Fruit fly (Drosophila melanogaster) S2 (cell line): ENCODE measurements around the gene CG6839.

Experiments
- CG8478 ChIP-seq: fragments of >200 bp; optimal IDR thresholded peaks from 2 replicates; lab custom pipeline; 2018
- CTCF ChIP-seq, 2 experiments: fragments of >200 bp; optimal IDR thresholded peaks; 2 replicates each; lab custom pipeline; 2018

The CG6839 gene

DNA sequence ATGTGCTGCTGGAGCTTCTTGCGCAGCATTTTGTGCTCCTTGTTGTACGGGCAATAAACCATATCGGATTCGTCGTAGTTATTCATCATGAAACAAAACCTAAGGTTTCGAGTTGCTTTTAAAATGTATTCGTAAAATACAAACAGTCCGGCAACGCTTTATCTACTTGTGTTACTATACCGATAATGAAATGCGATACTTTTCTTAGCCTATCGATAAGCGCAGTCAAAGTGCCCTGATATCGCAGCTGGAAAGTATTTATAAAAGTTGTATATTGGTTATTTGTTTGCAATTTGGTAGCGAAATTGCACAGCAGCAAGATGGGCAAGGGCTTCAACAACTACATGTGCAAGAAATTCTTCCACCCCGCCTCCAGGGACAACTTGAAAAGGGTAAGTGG, 16.0 kb upstream of the CG6839 start, which contains the start of the genes arx and CG6843:
Gene arx, minus strand, starts transcription at position 144 of the 400 bp plus-strand sequence.
Gene CG6843, plus strand, starts transcription at position 184 of the 400 bp plus-strand sequence.
- TF ChIP-seq CTCF (optimal IDR thresholded peaks at IDR 0.05; lab: Kevin White, UChicago) (peak in 1 of 2 experiments; percentile 34), CG8478 (no peak)

DNA sequence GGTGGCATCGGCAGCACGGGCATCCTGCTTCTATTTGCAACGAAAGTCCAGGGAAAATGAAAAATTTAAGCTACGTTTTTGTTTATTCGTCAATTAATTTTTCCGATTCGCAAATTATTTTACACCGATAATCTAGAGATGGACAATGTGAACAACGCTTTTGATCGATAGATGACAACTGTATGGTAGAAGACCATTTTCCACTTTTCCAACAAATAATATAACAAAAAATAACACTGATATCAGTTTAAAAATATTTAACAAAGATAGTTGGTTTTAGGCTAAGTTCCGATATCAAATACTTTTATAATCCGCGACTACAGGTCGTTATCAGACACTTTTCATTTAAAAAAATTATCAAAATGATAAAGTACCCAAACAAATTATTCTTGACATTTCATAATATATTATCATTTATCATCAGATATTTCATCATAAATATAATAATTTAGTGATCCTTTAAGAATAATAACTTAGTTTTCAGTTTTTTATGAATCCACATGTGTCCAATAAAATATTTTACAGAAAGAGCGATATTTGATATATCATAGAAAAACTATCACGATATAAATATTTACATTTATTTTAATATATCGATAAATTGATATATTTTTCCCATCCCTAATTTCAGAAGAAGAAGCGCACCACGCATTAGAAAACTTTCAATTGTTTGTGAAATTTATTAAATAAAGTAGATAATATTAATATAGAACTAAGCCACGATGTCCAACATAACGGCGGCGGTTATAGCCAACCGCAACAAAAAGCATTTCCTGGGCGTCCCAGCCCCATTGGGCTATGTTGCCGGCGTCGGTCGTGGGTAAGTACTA, 12.4 kb upstream of the CG6839 start, which contains the start of the genes CSN1b and Prp6:
Gene CSN1b, minus strand, starts transcription at position 159 of the 830 bp plus-strand sequence.
Gene Prp6, plus strand, starts transcription at position 601 of the 830 bp plus-strand sequence.
- TF ChIP-seq CTCF (optimal IDR thresholded peaks at IDR 0.05; lab: Kevin White, UChicago) (no peak), CG8478 (no peak)

dm6 chr3L:18911082-18911481, 6.3 kb upstream of the CG6839 start, which contains the start of gene Ir75d:
TSS of gene Ir75d (minus strand) at chr3L:18911182.
- TF ChIP-seq CG8478 (no peak), CTCF (optimal IDR thresholded peaks at IDR 0.05; lab: Kevin White, UChicago) (no peak)

DNA sequence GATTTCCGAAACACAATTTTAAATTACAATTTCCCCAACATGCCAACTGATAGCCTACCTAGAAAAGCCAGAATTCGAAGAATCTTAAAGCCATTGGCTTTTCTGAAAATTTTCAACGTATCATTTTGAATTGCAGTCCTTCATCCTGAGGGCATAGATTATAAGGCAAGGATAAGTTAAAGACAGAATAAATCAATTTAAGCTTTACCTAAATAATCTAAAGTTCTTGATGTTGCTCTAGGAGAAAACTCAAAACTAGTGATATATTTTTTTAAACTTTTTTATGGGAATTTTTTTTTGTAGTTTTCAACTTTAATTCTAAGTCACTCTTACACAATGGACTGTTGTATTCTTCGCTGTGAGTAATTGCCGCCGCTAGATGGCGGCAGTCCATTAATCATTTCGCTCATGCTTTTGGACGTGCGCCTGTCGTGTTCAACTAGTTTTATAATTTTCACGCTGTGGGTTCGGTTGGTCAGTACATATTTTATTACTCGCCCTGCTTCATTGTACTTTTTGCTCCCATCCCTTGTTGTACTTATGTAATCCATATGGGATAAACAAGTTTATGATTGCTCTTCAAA, 3.2 kb upstream of the CG6839 start, which contains the start of gene COX6AL2:
Gene COX6AL2, minus strand, starts transcription at position 51 of the 584 bp plus-strand sequence.
- peak; percentile 38 to 70 for TF ChIP-seq CTCF (optimal IDR thresholded peaks at IDR 0.05; lab: Kevin White, UChicago)
- TF ChIP-seq CG8478: no peak

DNA sequence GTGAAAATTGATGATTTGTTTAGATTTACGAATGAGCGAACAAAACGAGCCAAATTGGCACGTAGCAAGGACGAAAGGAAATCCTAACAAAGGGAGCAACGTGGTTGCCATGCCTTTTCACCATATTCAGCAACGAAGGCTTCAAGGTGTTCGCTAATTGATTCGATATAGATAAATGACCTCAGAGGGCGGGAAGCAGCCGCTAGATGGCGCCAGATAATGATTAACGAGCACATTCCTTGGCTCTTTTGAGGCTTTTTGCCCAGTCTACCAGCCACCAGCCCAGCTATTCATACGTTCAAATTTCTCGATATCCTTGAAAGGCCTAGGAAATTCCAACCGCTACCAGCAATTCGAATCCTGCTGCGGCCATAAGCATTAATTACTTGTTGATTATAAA, 915 bp upstream of the CG6839 start:
- TF ChIP-seq CTCF (optimal IDR thresholded peaks at IDR 0.05; lab: Kevin White, UChicago) (peak; percentile 71 to 77), CG8478 (no peak)

dm6 chr3L:18920219-18920618, 2.8 kb downstream of the CG6839 start, which contains the start of gene CG18223:
TSS of gene CG18223 (minus strand) at chr3L:18920319.
- TF ChIP-seq CG8478 (no peak), CTCF (optimal IDR thresholded peaks at IDR 0.05; lab: Kevin White, UChicago) (no peak)

- TF ChIP-seq CTCF (optimal IDR thresholded peaks at IDR 0.05; lab: Kevin White, UChicago) (no peak), CG8478 (no peak)
Observed at dm6 chr3L:18922086-18922485, 4.7 kb downstream of the CG6839 start, which contains the start of gene CG3819. TSS of gene CG3819 (minus strand) at chr3L:18922108.

dm6 chr3L:18924790-18925189, 7.4 kb downstream of the CG6839 start, which contains the start of gene CG43049:
TSS of gene CG43049 (plus strand) at chr3L:18925090.
- TF ChIP-seq CTCF (optimal IDR thresholded peaks at IDR 0.05; lab: Kevin White, UChicago) (no peak), CG8478 (no peak)

dm6 chr3L:18945938-18946337, 28.6 kb downstream of the CG6839 start, which contains the start of gene CG32204:
TSS of gene CG32204 (minus strand) at chr3L:18946038.
- TF ChIP-seq CTCF (optimal IDR thresholded peaks at IDR 0.05; lab: Kevin White, UChicago) (no peak), CG8478 (no peak)

DNA sequence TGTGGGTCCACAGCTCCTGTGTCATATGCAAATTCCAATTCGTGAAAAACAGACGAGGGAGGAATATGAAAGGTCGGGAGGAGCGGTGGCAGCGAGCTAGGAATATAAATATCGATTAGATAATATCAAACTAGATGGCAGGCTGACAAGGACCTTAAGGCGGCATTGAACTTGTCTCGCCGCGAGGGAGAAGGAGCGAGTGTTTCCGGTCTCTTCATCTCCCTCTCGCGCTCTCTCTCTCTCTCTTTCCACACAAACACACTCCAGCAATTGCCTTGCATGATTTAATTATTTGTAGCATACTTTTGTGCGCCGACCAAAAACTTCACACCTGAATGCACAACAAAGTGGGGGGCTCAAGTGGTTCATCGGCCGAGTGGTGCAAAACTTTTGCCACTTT, 29.6 kb downstream of the CG6839 start:
- TF ChIP-seq CTCF (optimal IDR thresholded peaks at IDR 0.05; lab: Kevin White, UChicago) (peak in 1 of 2 experiments; percentile 11), CG8478 (no peak)

DNA sequence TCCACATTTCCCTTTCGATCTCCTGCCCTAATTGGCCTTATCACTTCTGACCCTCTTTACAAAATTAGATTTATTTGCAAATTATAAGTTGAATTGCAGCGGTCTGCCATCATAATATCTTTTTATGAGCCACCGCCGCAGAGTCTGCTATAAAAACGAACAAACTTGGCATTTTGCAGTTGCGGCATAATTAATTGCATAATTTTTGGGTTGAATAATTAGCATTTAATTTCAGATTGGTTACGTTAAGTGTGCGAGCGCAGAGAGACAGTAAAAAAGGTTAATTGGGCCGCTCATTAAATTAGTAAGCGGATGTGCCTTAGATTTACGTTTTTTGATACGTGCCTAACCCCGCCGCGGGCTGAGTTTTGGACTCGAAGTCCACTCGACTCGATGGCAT, 31.8 kb downstream of the CG6839 start:
- no peak for TF ChIP-seq CG8478
- no peak for TF ChIP-seq CTCF (optimal IDR thresholded peaks at IDR 0.05; lab: Kevin White, UChicago)

dm6 chr3L:18950359-18950758, 33.0 kb downstream of the CG6839 start, which contains the start of gene CG6836:
TSS of gene CG6836 (plus strand) at chr3L:18950629.
- no peak for TF ChIP-seq CG8478

DNA sequence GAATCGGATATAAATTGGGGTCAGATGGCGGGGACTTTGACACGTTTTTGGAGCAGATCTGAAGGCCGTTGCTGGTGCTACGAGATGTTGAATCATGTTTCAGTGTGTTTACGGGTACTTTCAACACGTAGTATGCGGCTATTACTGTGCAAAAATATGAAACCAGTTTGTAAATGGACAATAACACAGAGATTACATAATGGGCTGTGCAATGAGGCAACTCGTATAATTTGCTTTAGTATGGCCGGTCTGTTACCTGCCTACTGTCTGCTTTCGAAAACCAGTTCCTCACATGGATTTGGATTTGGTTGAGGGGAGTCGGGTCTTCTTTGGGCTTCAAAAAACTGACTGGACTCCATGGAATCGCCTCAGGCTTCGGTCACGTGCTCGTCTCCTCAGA, 35.0 kb downstream of the CG6839 start:
- TF ChIP-seq CG8478 (no peak), CTCF (optimal IDR thresholded peaks at IDR 0.05; lab: Kevin White, UChicago) (no peak)

DNA sequence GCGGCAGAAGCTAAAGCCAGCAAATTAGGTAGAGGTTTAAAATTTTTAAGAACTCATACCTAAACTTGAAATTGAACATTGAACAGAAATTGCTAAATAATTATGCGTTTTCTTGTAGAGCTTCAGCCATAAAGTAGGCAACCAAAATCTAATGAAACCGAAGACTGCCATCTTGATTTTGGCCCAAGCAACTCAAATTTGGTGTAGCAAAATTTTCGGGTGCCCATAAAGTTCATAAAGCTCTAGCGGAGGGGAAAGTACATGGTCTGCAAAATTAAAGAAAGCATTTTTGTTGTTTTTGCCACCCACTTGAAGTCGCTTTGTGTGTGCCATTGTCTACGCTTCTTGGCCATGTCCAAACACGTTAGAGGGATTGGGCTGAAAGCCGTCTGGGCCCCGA, 39.7 kb downstream of the CG6839 start:
- TF ChIP-seq CG8478 (no peak), CTCF (optimal IDR thresholded peaks at IDR 0.05; lab: Kevin White, UChicago) (no peak)

- TF ChIP-seq CTCF (optimal IDR thresholded peaks at IDR 0.05; lab: Kevin White, UChicago): peak; percentile 87
- no peak for TF ChIP-seq CG8478
Observed at dm6 chr3L:18968193-18968969, 51.0 kb downstream of the CG6839 start.
